Fruit fly (Drosophila melanogaster) whole organism, embryonic: ENCODE data around the gene Plc21C.

ENCODE experiments used
- CG10267 ChIP-seq: fragments of 200-800 bp; sonication (Bioruptor generic); optimal IDR thresholded peaks from 2 replicates; lab custom pipeline; 2018; ENCODE audit warnings: missing biosample characterization, mild to moderate bottlenecking, missing genetic modification characterization, moderate library complexity
- CG12744 ChIP-seq: fragments of 200-800 bp; sonication (Bioruptor generic); optimal IDR thresholded peaks from 2 replicates; lab custom pipeline; 2016; ENCODE audit warnings: missing biosample characterization, missing genetic modification characterization
- CG18764 ChIP-seq: fragments of 200-800 bp; sonication (Bioruptor generic); optimal IDR thresholded peaks from 3 replicates; lab custom pipeline; 2016; ENCODE audit warnings: missing biosample characterization, missing genetic modification characterization
- CG4707 ChIP-seq: fragments of 200-800 bp; sonication (Bioruptor generic); optimal IDR thresholded peaks from 2 replicates; lab custom pipeline; 2018; ENCODE audit warnings: missing biosample characterization, mild to moderate bottlenecking, missing genetic modification characterization, moderate library complexity
- E2f2 ChIP-seq: fragments of 200-800 bp; sonication (Bioruptor generic); IDR thresholded peaks from 2 replicates; pipeline ENCODE4 v1.3.6; 2022; ENCODE audit warnings: missing biosample characterization, missing genetic modification characterization
- Hsf ChIP-seq: fragments of 200-800 bp; sonication (Bioruptor generic); optimal IDR thresholded peaks from 3 replicates; lab custom pipeline; 2016; ENCODE audit warnings: missing biosample characterization, missing genetic modification characterization
- MTF-1 ChIP-seq: fragments of 200-800 bp; sonication (Bioruptor generic); optimal IDR thresholded peaks from 2 replicates; lab custom pipeline; 2018; ENCODE audit warnings: missing biosample characterization, mild to moderate bottlenecking, missing genetic modification characterization, borderline replicate concordance
- Ravus ChIP-seq: fragments of 200-800 bp; sonication (Bioruptor generic); IDR thresholded peaks from 2 replicates; pipeline ENCODE4 v1.3.6; 2022; ENCODE audit warnings: missing biosample characterization, missing genetic modification characterization
- Vsx1 ChIP-seq: fragments of 200-800 bp; sonication (Bioruptor generic); optimal IDR thresholded peaks from 2 replicates; lab custom pipeline; 2017; ENCODE audit warnings: missing biosample characterization, mild to moderate bottlenecking, missing genetic modification characterization, missing genetic modification reagents
- cg ChIP-seq: fragments of 200-800 bp; sonication (Bioruptor generic); optimal IDR thresholded peaks from 3 replicates; lab custom pipeline; 2019; ENCODE audit warnings: missing biosample characterization, mild to moderate bottlenecking, missing genetic modification characterization, moderate library complexity
- cwo ChIP-seq: fragments of 200-800 bp; sonication (Bioruptor generic); optimal IDR thresholded peaks from 3 replicates; lab custom pipeline; 2017; ENCODE audit warnings: missing biosample characterization, missing genetic modification characterization, mild to moderate bottlenecking, moderate library complexity, missing genetic modification reagents
- gsb-n ChIP-seq: fragments of 200-800 bp; sonication (Bioruptor generic); optimal IDR thresholded peaks from 3 replicates; lab custom pipeline; 2018; ENCODE audit warnings: missing biosample characterization, mild to moderate bottlenecking, missing genetic modification characterization

- TF ChIP-seq E2f2 (GFP tag; lab: Robert Waterston, UW) (no peak), CG10267 (tag; lab: Kevin White, UChicago) (no peak), CG18764 (GFP tag; lab: Kevin White, UChicago) (no peak), Ravus (GFP tag; lab: Robert Waterston, UW) (no peak), CG4707 (no peak), cg (no peak), MTF-1 (GFP tag; lab: Kevin White, UChicago) (no peak), CG12744 (GFP tag; lab: Kevin White, UChicago) (no peak), Vsx1 (no peak), Hsf (no peak), cwo (GFP tag; lab: Kevin White, UChicago) (no peak), gsb-n (tag; lab: Kevin White, UChicago) (no peak)
These were observed 16.7 kb upstream of the Plc21C start, which contains the start of gene Amnionless for dm6 chr2L:289044-289443.
